Fruit fly (Drosophila melanogaster): Measurements from ENCODE around the gene C3G.
A peak's percentile ranks its signal among the peaks of the same experiment; 100 is the strongest.

The C3G gene

dm6 chrX:6793390-6793789 is 10.0 kb downstream of the C3G start (continued):
- TF ChIP-seq CG34422 (GFP tag; IDR thresholded peaks at IDR 0.05) (peak; percentile 72), ATbp (GFP tag; optimal IDR thresholded peaks at IDR 0.05) (peak; percentile 62), inv (GFP tag; IDR thresholded peaks at IDR 0.05; ENCODE audit: partially characterized antibody) (no peak), gsb (GFP tag; IDR thresholded peaks at IDR 0.05) (peak; percentile 66; the same call in 1 of the 2 replicates), CG15479 (GFP tag; optimal IDR thresholded peaks at IDR 0.05) (no peak), knrl (GFP tag; IDR thresholded peaks at IDR 0.05; ENCODE audit: partially characterized antibody) (no peak), eyg (GFP tag; optimal IDR thresholded peaks at IDR 0.05) (peak; percentile 55), CG6689 (GFP tag; IDR thresholded peaks at IDR 0.05) (peak; percentile 70), CG17361 (GFP tag; IDR thresholded peaks at IDR 0.05) (0 out of 3 replicates have a peak, but pooled peaks have one; percentile 44), slp2 (GFP tag; optimal IDR thresholded peaks at IDR 0.05) (peak; percentile 61), CG6854 (GFP tag; optimal IDR thresholded peaks at IDR 0.05) (no peak), nerfin-1 (tag; optimal IDR thresholded peaks at IDR 0.05) (peak; percentile 42), CG31224 (GFP tag; IDR thresholded peaks at IDR 0.05) (peak; percentile 68; the same call in 1 of the 2 replicates), Mad (GFP tag; optimal IDR thresholded peaks at IDR 0.05) (no peak), CG12659 (GFP tag; optimal IDR thresholded peaks at IDR 0.05) (peak; percentile 64), Hr78 (GFP tag; optimal IDR thresholded peaks at IDR 0.05) (no peak), CG15601 (tag; optimal IDR thresholded peaks at IDR 0.05) (no peak), hbn (GFP tag; IDR thresholded peaks at IDR 0.05; ENCODE audit: partially characterized antibody) (no peak), ttk (GFP tag; IDR thresholded peaks at IDR 0.05) (peak; percentile 76), sisA (GFP tag; IDR thresholded peaks at IDR 0.05) (peak; percentile 76), ac (GFP tag; optimal IDR thresholded peaks at IDR 0.05) (no peak), CG10321 (GFP tag; IDR thresholded peaks at IDR 0.05) (no peak), grau (tag; optimal IDR thresholded peaks at IDR 0.05) (peak; percentile 1), pan (optimal IDR thresholded peaks at IDR 0.05) (no peak), pan (GFP tag; optimal IDR thresholded peaks at IDR 0.05 in 1 of 2, IDR thresholded peaks at IDR 0.05 in 1 of 2) (peak in 1 of 2 experiments; percentile 84), cwo (GFP tag; optimal IDR thresholded peaks at IDR 0.05) (peak; percentile 45), CG33557 (GFP tag; optimal IDR thresholded peaks at IDR 0.05) (no peak), CG18476 (GFP tag; optimal IDR thresholded peaks at IDR 0.05) (peak; percentile 3), Opbp (GFP tag; IDR thresholded peaks at IDR 0.05; ENCODE audit: partially characterized antibody) (no peak), CG3995 (GFP tag; optimal IDR thresholded peaks at IDR 0.05) (peak; percentile 51), Max (GFP tag; optimal IDR thresholded peaks at IDR 0.05) (peak; percentile 39), CG17568 (GFP tag; optimal IDR thresholded peaks at IDR 0.05) (no peak), CG8359 (GFP tag; optimal IDR thresholded peaks at IDR 0.05; ENCODE audit: borderline replicate concordance) (no peak), PHDP (tag; optimal IDR thresholded peaks at IDR 0.05) (peak; percentile 68), chm (GFP tag; IDR thresholded peaks at IDR 0.05) (peak; percentile 59; the same call in 1 of the 2 replicates), CG17328 (GFP tag; IDR thresholded peaks at IDR 0.05) (peak; percentile 68), CG31365 (tag; optimal IDR thresholded peaks at IDR 0.05) (peak; percentile 52), B-H2 (GFP tag; optimal IDR thresholded peaks at IDR 0.05) (no peak), CG17385 (GFP tag; optimal IDR thresholded peaks at IDR 0.05) (peak; percentile 68), CG8478 (optimal IDR thresholded peaks at IDR 0.05) (no peak), wek (GFP tag; optimal IDR thresholded peaks at IDR 0.05) (peak; percentile 46), Ets97D (GFP tag; optimal IDR thresholded peaks at IDR 0.05) (peak; percentile 10), CG11560 (tag; IDR thresholded peaks at IDR 0.05) (peak; percentile 53; the same call in 1 of the 3 replicates), CG32772 (GFP tag; IDR thresholded peaks at IDR 0.05) (peak; percentile 59), HLH3B (GFP tag; IDR thresholded peaks at IDR 0.05) (peak; percentile 72), nau (GFP tag; optimal IDR thresholded peaks at IDR 0.05) (no peak), NFAT (GFP tag; IDR thresholded peaks at IDR 0.05) (peak; percentile 88), CG6254 (GFP tag; optimal IDR thresholded peaks at IDR 0.05) (no peak), kay (GFP tag; optimal IDR thresholded peaks at IDR 0.05) (no peak), ssp (GFP tag; IDR thresholded peaks at IDR 0.05) (peak; percentile 58), crol (GFP tag; IDR thresholded peaks at IDR 0.05) (no peak)

Measured in whole organism, embryonic.